2 worm cellular contexts compared by ENCODE assay signal in the genomic region with DNA sequence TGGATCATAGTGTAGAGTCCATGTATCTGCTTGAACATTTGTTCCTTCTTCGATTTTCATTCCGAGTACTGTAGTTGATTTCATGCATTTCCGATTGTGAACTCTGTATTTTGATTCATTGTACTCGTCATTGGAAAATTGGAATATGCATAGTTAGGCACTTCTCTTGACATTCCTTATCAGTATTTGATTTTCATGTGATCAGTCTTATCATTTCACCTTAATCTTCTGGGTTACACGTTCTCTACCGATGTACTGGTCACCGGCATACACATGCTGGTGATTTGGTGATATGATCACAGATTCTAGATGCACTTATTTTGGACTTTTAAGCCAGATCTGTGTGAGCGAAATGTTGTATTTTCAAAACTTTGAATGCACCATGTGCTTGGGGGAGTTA.
TF ChIP-seq lines count a peak whose summit lies in the region.

No protein-coding gene starts in this region.

TF ChIP-seq in whole organism, L2 larva, 48 proteins besides CTCF, POLR2A, EP300 and RAD21 (continued from another document):
- TF ChIP-seq elt-3 (tag; optimal IDR thresholded peaks at IDR 0.05; lab: Kevin White, UChicago) (no peak), mab-5 (tag; optimal IDR thresholded peaks at IDR 0.05; lab: Kevin White, UChicago) (no peak), sma-3 (GFP tag; optimal IDR thresholded peaks at IDR 0.05; lab: Kevin White, UChicago) (peak; percentile 44), mbf-1 (tag; optimal IDR thresholded peaks at IDR 0.05; lab: Kevin White, UChicago) (no peak), nhr-11 (tag; optimal IDR thresholded peaks at IDR 0.05; lab: Kevin White, UChicago) (no peak), unc-39 (tag; optimal IDR thresholded peaks at IDR 0.05; lab: Kevin White, UChicago) (no peak), aly-2 (tag; optimal IDR thresholded peaks at IDR 0.05; lab: Kevin White, UChicago) (no peak), ztf-4 (tag; optimal IDR thresholded peaks at IDR 0.05; lab: Kevin White, UChicago) (no peak), Y55F3AM.14 (GFP tag; optimal IDR thresholded peaks at IDR 0.05; lab: Kevin White, UChicago) (no peak), lsy-2 (tag; optimal IDR thresholded peaks at IDR 0.05; lab: Kevin White, UChicago) (peak in 1 of 2 experiments; percentile 21), crh-2 (tag; optimal IDR thresholded peaks at IDR 0.05; lab: Kevin White, UChicago) (peak; percentile 70), sma-9 (GFP tag; optimal IDR thresholded peaks at IDR 0.05; lab: Kevin White, UChicago) (peak; percentile 94), sma-9 (tag; optimal IDR thresholded peaks at IDR 0.05; lab: Kevin White, UChicago) (no peak), nhr-237 (tag; optimal IDR thresholded peaks at IDR 0.05; lab: Kevin White, UChicago) (no peak)

TF ChIP-seq in whole organism, L4 larva, 104 proteins besides CTCF, POLR2A, EP300 and RAD21 (continued from another document):
- TF ChIP-seq mep-1 (tag; optimal IDR thresholded peaks at IDR 0.05; lab: Kevin White, UChicago), result peak; percentile 2
- TF ChIP-seq zfp-3 (GFP tag; conservative IDR thresholded peaks at IDR 0.05; lab: Robert Waterston, UW), result no peak
- peak in 1 of 2 experiments; percentile 98 for TF ChIP-seq unc-62 (GFP tag; optimal IDR thresholded peaks at IDR 0.05 in 1 of 2; lab: Kevin White, UChicago)
- TF ChIP-seq unc-62 (tag; optimal IDR thresholded peaks at IDR 0.05; lab: Kevin White, UChicago), result no peak
- TF ChIP-seq tra-1 (GFP tag; IDR thresholded peaks at IDR 0.05; lab: Robert Waterston, UW), result 0 out of 2 replicates have a peak, but pooled peaks have one; percentile 53
- TF ChIP-seq hlh-11 (tag; optimal IDR thresholded peaks at IDR 0.05; lab: Kevin White, UChicago), result peak; percentile 91
- no peak for TF ChIP-seq lir-3 (tag; optimal IDR thresholded peaks at IDR 0.05; lab: Kevin White, UChicago)
